Worm (Caenorhabditis elegans) whole organism, young adult: ENCODE data around the gene lin-12.

Source experiments
- B0019.2 ChIP-seq: fragments of 200-800 bp; sonication (Bioruptor generic); conservative IDR thresholded peaks from 2 replicates; pipeline ENCODE4 v1.3.6; 2022; ENCODE audit warnings: missing genetic modification reagents, missing genetic modification characterization, missing compliant biosample characterization
- B0336.3 ChIP-seq: fragments of 200-800 bp; sonication (Bioruptor generic); IDR thresholded peaks from 2 replicates; pipeline ENCODE4 v1.3.6; 2022; ENCODE audit warnings: missing genetic modification characterization, missing compliant biosample characterization
- F39B2.1 ChIP-seq: fragments of 200-800 bp; sonication (Bioruptor generic); IDR thresholded peaks from 2 replicates; pipeline ENCODE4 v1.3.6; 2022; ENCODE audit warnings: missing genetic modification reagents, missing genetic modification characterization, missing compliant biosample characterization
- F55B11.4 ChIP-seq: sonication (generic microtip); optimal IDR thresholded peaks from 2 replicates; lab custom pipeline; 2016; ENCODE audit warnings: missing compliant biosample characterization, missing genetic modification characterization, borderline replicate concordance; ENCODE audit not compliant: insufficient read depth
- K11D2.4 ChIP-seq: fragments of 200-800 bp; sonication (Bioruptor generic); IDR thresholded peaks from 2 replicates; pipeline ENCODE4 v1.3.6; 2022; ENCODE audit warnings: missing genetic modification reagents, missing genetic modification characterization, missing compliant biosample characterization
- T26A5.8 ChIP-seq: sonication (generic microtip); optimal IDR thresholded peaks from 2 replicates; lab custom pipeline; 2016; ENCODE audit warnings: missing genetic modification characterization, missing compliant biosample characterization
- Y53F4B.3 ChIP-seq: fragments of 200-800 bp; sonication (Bioruptor generic); IDR thresholded peaks from 2 replicates; pipeline ENCODE4 v1.3.6; 2022; ENCODE audit warnings: missing genetic modification reagents, missing genetic modification characterization, missing compliant biosample characterization
- Y56A3A.18 ChIP-seq: fragments of 200-800 bp; sonication (Bioruptor generic); IDR thresholded peaks from 2 replicates; pipeline ENCODE4 v1.3.6; 2022; ENCODE audit warnings: missing genetic modification reagents, missing genetic modification characterization, missing compliant biosample characterization
- athp-1 ChIP-seq: sonication (generic microtip); optimal IDR thresholded peaks from 2 replicates; lab custom pipeline; 2017; ENCODE audit warnings: mild to moderate bottlenecking, missing genetic modification characterization, missing compliant biosample characterization
- attf-3 ChIP-seq: fragments of 200-800 bp; sonication (Bioruptor generic); conservative IDR thresholded peaks from 2 replicates; pipeline ENCODE4 v1.3.6; 2022; ENCODE audit warnings: missing genetic modification reagents, missing genetic modification characterization, missing compliant biosample characterization
- attf-5 ChIP-seq: fragments of 200-800 bp; sonication (Bioruptor generic); optimal IDR thresholded peaks from 2 replicates; lab custom pipeline; 2018; ENCODE audit warnings: mild to moderate bottlenecking, missing genetic modification characterization, missing compliant biosample characterization
- ceh-58 ChIP-seq: fragments of 200-800 bp; sonication (Bioruptor generic); IDR thresholded peaks from 2 replicates; pipeline ENCODE4 v1.3.6; 2022; ENCODE audit warnings: missing genetic modification characterization, missing compliant biosample characterization
- die-1 ChIP-seq: sonication (generic microtip); optimal IDR thresholded peaks from 2 replicates; lab custom pipeline; 2016; ENCODE audit warnings: missing genotype, mild to moderate bottlenecking, missing genetic modification characterization, missing compliant biosample characterization
- egl-44 ChIP-seq: fragments of 200-800 bp; sonication (Bioruptor generic); IDR thresholded peaks from 2 replicates; pipeline ENCODE4 v1.3.6; 2022; ENCODE audit warnings: missing genetic modification reagents, missing genetic modification characterization, missing compliant biosample characterization
- ets-4 ChIP-seq: fragments of 200-800 bp; sonication (Bioruptor generic); optimal IDR thresholded peaks from 2 replicates; lab custom pipeline; 2018; ENCODE audit warnings: mild to moderate bottlenecking, missing genetic modification characterization, missing compliant biosample characterization
- hrde-1 ChIP-seq: sonication (generic microtip); optimal IDR thresholded peaks from 2 replicates; lab custom pipeline; 2016; ENCODE audit warnings: missing genetic modification characterization, mild to moderate bottlenecking, missing compliant biosample characterization, moderate library complexity, missing genotype, missing genetic modification reagents, borderline replicate concordance
- let-607 ChIP-seq, 2 experiments: fragments of 200-800 bp in 1 of 2; sonication (Bioruptor generic) in 1 of 2; sonication (generic microtip) in 1 of 2; optimal IDR thresholded peaks; 2 replicates each; lab custom pipeline; 2016 to 2018; ENCODE audit warnings: mild to moderate bottlenecking in 2 of 2, missing compliant biosample characterization in 2 of 2, missing genetic modification characterization in 2 of 2, moderate library complexity in 2 of 2, missing genotype in 1 of 2
- madf-6 ChIP-seq: fragments of 200-800 bp; sonication (Bioruptor generic); IDR thresholded peaks from 2 replicates; pipeline ENCODE4 v1.3.6; 2022; ENCODE audit warnings: missing genetic modification reagents, missing genetic modification characterization, missing compliant biosample characterization
- mxl-1 ChIP-seq: sonication (generic microtip); optimal IDR thresholded peaks from 2 replicates; lab custom pipeline; 2016; ENCODE audit warnings: missing genetic modification characterization, missing compliant biosample characterization
- nfya-2 ChIP-seq: fragments of 200-800 bp; sonication (Bioruptor generic); IDR thresholded peaks from 2 replicates; pipeline ENCODE4 v1.3.6; 2022; ENCODE audit warnings: missing genetic modification reagents, missing genetic modification characterization, missing compliant biosample characterization
- nhr-27 ChIP-seq: fragments of 200-800 bp; sonication (Bioruptor generic); optimal IDR thresholded peaks from 2 replicates; lab custom pipeline; 2018; ENCODE audit warnings: mild to moderate bottlenecking, missing genetic modification characterization, moderate library complexity, missing compliant biosample characterization
- nhr-80 ChIP-seq: sonication (generic microtip); optimal IDR thresholded peaks from 2 replicates; lab custom pipeline; 2016; ENCODE audit warnings: missing genetic modification characterization, missing compliant biosample characterization
- pbrm-1 ChIP-seq: fragments of 200-800 bp; sonication (Bioruptor generic); IDR thresholded peaks from 2 replicates; pipeline ENCODE4 v1.3.6; 2022; ENCODE audit warnings: missing genetic modification reagents, missing genetic modification characterization, missing compliant biosample characterization
- rpc-1 ChIP-seq, 2 experiments: fragments of 150-350 bp in 1 of 2; sonication (generic microtip) in 1 of 2; optimal IDR thresholded peaks; 2 replicates each; lab custom pipeline; 2014 to 2018; ENCODE audit warnings: missing biosample characterization in 1 of 2, missing genetic modification characterization in 1 of 2, missing genetic modification reagents in 1 of 2, missing genotype in 1 of 2
- sdz-38 ChIP-seq: sonication (generic microtip); optimal IDR thresholded peaks from 2 replicates; lab custom pipeline; 2016; ENCODE audit warnings: missing genotype, missing genetic modification characterization, missing compliant biosample characterization
- snpc-1.1 ChIP-seq: sonication (generic microtip); optimal IDR thresholded peaks from 2 replicates; lab custom pipeline; 2017; ENCODE audit warnings: missing genetic modification characterization, mild to moderate bottlenecking, missing compliant biosample characterization, antibody characterized with exemption, moderate library complexity, missing genotype, missing genetic modification reagents; ENCODE audit not compliant: insufficient read depth
- snpc-4 ChIP-seq, 5 experiments: fragments of 150-350 bp in 1 of 5; sonication (generic microtip) in 4 of 5; optimal IDR thresholded peaks; 2 replicates each; lab custom pipeline; 2014 to 2018; ENCODE audit warnings: missing genetic modification characterization in 5 of 5, missing biosample characterization in 3 of 5, antibody characterized with exemption in 2 of 5, mild to moderate bottlenecking in 2 of 5, missing compliant biosample characterization in 2 of 5, missing genotype in 2 of 5, moderate library complexity in 2 of 5, missing genetic modification reagents in 1 of 5
- tbp1 ChIP-seq: fragments of 200-800 bp; sonication (Bioruptor generic); optimal IDR thresholded peaks from 2 replicates; lab custom pipeline; 2018; ENCODE audit warnings: mild to moderate bottlenecking, missing genetic modification characterization, missing compliant biosample characterization
- tlf-1 ChIP-seq: fragments of 200-800 bp; sonication (Bioruptor generic); optimal IDR thresholded peaks from 2 replicates; lab custom pipeline; 2018; ENCODE audit warnings: mild to moderate bottlenecking, missing genetic modification characterization, missing compliant biosample characterization
- zfh-2 ChIP-seq: fragments of 200-800 bp; sonication (Bioruptor generic); conservative IDR thresholded peaks from 2 replicates; pipeline ENCODE4 v1.3.6; 2022; ENCODE audit warnings: missing genetic modification reagents, missing genetic modification characterization, missing compliant biosample characterization
- zim-3 ChIP-seq: sonication (generic microtip); optimal IDR thresholded peaks from 2 replicates; lab custom pipeline; 2017; ENCODE audit warnings: mild to moderate bottlenecking, missing genetic modification characterization, moderate library complexity, missing compliant biosample characterization
- ztf-18 ChIP-seq: sonication (generic microtip); optimal IDR thresholded peaks from 2 replicates; lab custom pipeline; 2016; ENCODE audit warnings: missing genotype, mild to moderate bottlenecking, missing genetic modification characterization, missing compliant biosample characterization
- ztf-26 ChIP-seq: sonication (generic microtip); optimal IDR thresholded peaks from 2 replicates; lab custom pipeline; 2017; ENCODE audit warnings: missing genetic modification characterization, missing compliant biosample characterization

lin-12 gene

ce11 chrIII:9045838-9046237 lies 25.4 kb downstream of the lin-12 start, which contains the start of gene R107.2:
Gene R107.2, minus strand, starts transcription at chrIII:9045938.
- TF ChIP-seq attf-5 (GFP tag; lab: Kevin White, UChicago) (peak; percentile 8), tlf-1 (GFP tag; lab: Kevin White, UChicago) (no peak), nhr-80 (tag; lab: Kevin White, UChicago) (peak; percentile 29), nhr-27 (tag; lab: Kevin White, UChicago) (no peak)
- TF ChIP-seq, all 124 proteins: peak for 2

DNA sequence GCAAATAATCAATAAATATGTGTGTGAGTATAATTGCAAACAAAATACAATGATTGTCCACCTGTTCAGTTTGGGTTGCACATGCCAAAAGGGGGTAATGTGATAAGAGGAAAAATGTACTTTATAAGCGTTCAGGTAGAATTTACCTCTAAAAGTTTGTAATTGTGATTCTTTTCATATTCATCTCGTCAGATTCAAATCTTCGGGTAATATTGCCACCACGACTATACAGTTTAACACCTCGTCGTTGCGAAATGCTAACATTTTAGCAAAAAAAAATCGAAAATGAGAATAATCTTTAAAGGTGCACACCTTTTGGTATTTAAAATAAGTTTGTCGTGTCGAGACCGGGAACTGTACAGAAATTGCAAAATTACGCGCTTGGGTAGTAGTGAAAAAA lies 28.1 kb downstream of the lin-12 start, which contains the start of gene nac-2:
TSS of gene nac-2 (minus strand) at position 101 of the 400 bp plus-strand sequence.
- TF ChIP-seq let-607 (tag; optimal IDR thresholded peaks at IDR 0.05; lab: Kevin White, UChicago) (no peak), snpc-1.1 (tag; lab: Kevin White, UChicago) (no peak), nfya-2 (GFP tag; lab: Robert Waterston, UW) (no peak)

ce11 chrIII:9037658-9038057 lies 33.6 kb downstream of the lin-12 start, which contains the start of gene R107.9:
Gene R107.9, plus strand, starts transcription at chrIII:9037958.
- TF ChIP-seq mxl-1 (tag; lab: Kevin White, UChicago) (no peak), ets-4 (no peak), Y56A3A.18 (no peak), athp-1 (no peak), hrde-1 (no peak), snpc-4 (GFP tag; optimal IDR thresholded peaks at IDR 0.05; lab: Kevin White, UChicago) (no peak), snpc-4 (tag; optimal IDR thresholded peaks at IDR 0.05; lab: Kevin White, UChicago) (no peak), T26A5.8 (tag; lab: Kevin White, UChicago) (no peak), egl-44 (GFP tag; lab: Robert Waterston, UW) (no peak), Y53F4B.3 (GFP tag; lab: Robert Waterston, UW) (no peak), ztf-18 (tag; lab: Kevin White, UChicago) (no peak), tbp1 (GFP tag; lab: Kevin White, UChicago) (no peak)

DNA sequence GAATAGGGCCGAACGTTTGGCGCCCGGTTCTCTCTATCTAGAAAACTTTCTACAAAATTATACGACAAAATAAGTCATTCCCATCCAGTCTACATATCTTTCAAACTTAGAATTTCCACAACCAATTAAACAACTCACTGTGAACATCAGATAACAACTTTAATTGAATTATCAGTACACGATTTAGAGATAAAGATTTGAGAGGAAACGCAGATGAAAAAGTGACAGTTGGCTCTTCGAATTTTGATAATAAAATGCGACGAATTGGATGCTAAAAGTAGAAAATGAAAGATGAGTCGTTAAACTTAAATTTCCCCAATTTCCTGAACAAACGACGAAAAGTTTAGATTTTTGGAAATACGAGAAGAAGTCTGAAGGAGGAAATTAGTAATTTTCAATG lies 36.2 kb downstream of the lin-12 start:
- TF ChIP-seq nhr-80 (tag; lab: Kevin White, UChicago), result peak; percentile 64
- no peak for TF ChIP-seq B0336.3 (GFP tag; lab: Robert Waterston, UW)
- no peak for TF ChIP-seq egl-44 (GFP tag; lab: Robert Waterston, UW)
- TF ChIP-seq zfh-2 (GFP tag; lab: Robert Waterston, UW), result no peak

ce11 chrIII:9034133-9034532 lies 37.1 kb downstream of the lin-12 start:
- no peak for TF ChIP-seq B0019.2 (GFP tag; lab: Robert Waterston, UW)
- no peak for TF ChIP-seq T26A5.8 (tag; lab: Kevin White, UChicago)
- no peak for TF ChIP-seq madf-6 (GFP tag; lab: Robert Waterston, UW)
- no peak for TF ChIP-seq F55B11.4 (tag; lab: Kevin White, UChicago)
- peak; percentile 28 for TF ChIP-seq nhr-80 (tag; lab: Kevin White, UChicago)
- TF ChIP-seq ztf-26, result no peak
- no peak for TF ChIP-seq K11D2.4 (GFP tag; lab: Robert Waterston, UW)
- no peak for TF ChIP-seq sdz-38 (tag; lab: Kevin White, UChicago)

DNA sequence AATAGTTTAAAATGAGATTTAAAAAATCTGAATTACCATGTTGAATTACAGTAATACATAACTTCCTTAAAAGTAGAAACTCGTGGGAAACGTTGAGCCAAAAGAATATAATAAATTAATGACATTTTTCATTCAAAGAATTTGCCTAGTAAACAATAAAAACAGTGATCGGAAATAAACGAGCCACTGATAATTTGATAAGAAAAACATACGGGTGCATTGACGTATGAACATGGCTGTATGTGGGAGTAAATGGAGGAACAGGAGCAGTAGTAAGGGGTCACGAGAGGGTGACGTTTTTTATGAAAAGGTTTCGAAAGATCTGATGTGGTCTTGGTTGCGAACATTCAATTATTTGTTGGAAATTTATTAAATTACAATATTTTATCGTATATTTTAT lies 40.5 kb downstream of the lin-12 start:
- TF ChIP-seq zim-3 (no peak), die-1 (tag; lab: Kevin White, UChicago) (no peak), nhr-80 (tag; lab: Kevin White, UChicago) (peak; percentile 13), rpc-1 (optimal IDR thresholded peaks at IDR 0.05; lab: Kevin White, UChicago) (no peak), rpc-1 (tag; optimal IDR thresholded peaks at IDR 0.05; lab: Kevin White, UChicago) (no peak), ceh-58 (no peak), attf-3 (GFP tag; lab: Robert Waterston, UW) (no peak), pbrm-1 (GFP tag; lab: Robert Waterston, UW) (no peak), ztf-26 (no peak), F39B2.1 (GFP tag; lab: Robert Waterston, UW) (no peak)
- TF ChIP-seq, all 124 proteins: peak for 1
